Fruit fly (Drosophila melanogaster): Measurements from ENCODE around the gene RpL37A.

RpL37A gene

DNA sequence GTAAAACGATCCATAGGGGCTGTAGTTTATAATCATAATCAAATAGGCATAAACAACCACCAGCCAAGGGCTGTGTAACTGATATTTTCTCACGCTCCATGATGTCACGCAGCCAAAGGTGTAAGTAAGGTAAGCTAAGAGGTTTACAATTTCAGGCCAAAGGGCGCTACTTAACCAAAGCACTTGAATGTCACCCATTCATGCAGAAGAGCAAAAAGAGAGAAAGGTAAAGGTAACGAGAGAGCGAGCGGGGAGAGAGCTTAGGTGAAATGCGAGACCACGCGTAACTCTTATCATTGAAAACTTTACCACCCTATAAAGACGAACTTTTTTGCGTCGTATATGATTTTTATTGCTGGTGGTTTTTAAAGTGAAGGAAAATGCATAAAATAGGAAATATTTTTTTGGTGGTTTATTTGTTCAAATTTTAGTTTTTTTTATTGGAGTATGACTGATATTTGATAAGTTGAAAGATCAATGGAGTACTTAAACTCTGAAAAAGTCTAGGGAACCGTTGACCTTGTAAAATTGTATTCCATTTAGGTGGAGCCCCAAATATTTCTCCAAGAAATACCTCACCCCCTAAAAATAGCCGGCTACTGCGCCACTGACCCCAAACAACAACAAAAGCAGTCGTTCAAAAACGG lies 37.0 kb downstream of the RpL37A start (continued):
- peak; percentile 95 for TF ChIP-seq net (GFP tag; optimal IDR thresholded peaks at IDR 0.05)
- peak; percentile 57 to 77 for TF ChIP-seq ss (GFP tag; optimal IDR thresholded peaks at IDR 0.05)
- TF ChIP-seq fd59A (GFP tag; optimal IDR thresholded peaks at IDR 0.05) = peak; percentile 87
- peak; percentile 95 for TF ChIP-seq Sox15 (GFP tag; optimal IDR thresholded peaks at IDR 0.05)
- peak; percentile 95 for TF ChIP-seq achi (GFP tag; optimal IDR thresholded peaks at IDR 0.05)
- peak; percentile 96 for TF ChIP-seq Eip75B (GFP tag; optimal IDR thresholded peaks at IDR 0.05)
- peak; percentile 97 for TF ChIP-seq acj6 (GFP tag; optimal IDR thresholded peaks at IDR 0.05)
- peak; percentile 91 for TF ChIP-seq CG15336 (GFP tag; IDR thresholded peaks at IDR 0.05)
- peak; percentile 80 for TF ChIP-seq fkh (GFP tag; optimal IDR thresholded peaks at IDR 0.05)

DNA sequence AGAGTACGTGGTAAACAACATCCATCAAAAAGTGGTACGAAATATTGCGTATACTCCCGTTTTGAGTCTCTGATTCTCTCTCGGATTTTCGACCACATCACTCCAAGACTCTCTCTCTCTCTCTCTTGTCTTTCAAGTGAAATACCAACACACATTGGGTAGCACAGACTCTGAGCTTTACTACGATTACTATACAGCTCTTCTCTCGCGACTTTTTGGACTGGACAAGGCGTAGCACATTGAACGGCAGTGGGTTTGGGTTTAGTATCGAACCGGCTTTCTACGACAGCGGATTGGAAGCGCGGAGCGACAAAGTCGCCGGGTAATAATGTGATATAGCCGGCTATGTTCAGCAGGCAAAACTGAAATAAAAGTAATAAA lies 37.5 kb downstream of the RpL37A start:
- no peak for TF ChIP-seq lz (GFP tag; optimal IDR thresholded peaks at IDR 0.05)
- no peak for TF ChIP-seq CG9139 (GFP tag; optimal IDR thresholded peaks at IDR 0.05)
- no peak for TF ChIP-seq topi (GFP tag; optimal IDR thresholded peaks at IDR 0.05)
- TF ChIP-seq ss (GFP tag; optimal IDR thresholded peaks at IDR 0.05) = peak in 1 of 2 experiments; percentile 1
- TF ChIP-seq CG10669 (GFP tag; optimal IDR thresholded peaks at IDR 0.05) = no peak
- TF ChIP-seq CG32006 (GFP tag; optimal IDR thresholded peaks at IDR 0.05) = no peak
- TF ChIP-seq vri (GFP tag; optimal IDR thresholded peaks at IDR 0.05) = peak; percentile 5

DNA sequence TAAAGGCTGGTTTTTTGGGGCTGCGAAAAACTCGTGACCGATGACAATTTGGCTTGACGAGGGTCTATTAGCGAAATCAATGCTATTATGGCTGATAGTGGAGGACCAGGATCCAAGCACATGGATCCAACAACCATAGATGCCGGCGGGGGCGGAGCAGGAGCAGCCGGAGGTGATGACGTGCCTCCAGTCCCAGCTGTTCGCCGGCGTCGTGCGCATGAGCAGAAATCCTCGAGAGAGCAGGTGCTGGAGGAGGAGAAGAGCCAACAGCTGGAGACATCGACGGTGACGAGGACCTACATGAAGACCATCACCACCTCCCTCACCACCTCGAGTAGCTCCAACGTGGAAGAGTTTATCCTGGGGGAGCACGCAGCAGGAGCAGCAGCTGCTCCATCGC lies 38.3 kb downstream of the RpL37A start:
- no peak for TF ChIP-seq Eip93F (GFP tag; optimal IDR thresholded peaks at IDR 0.05)
- TF ChIP-seq Hr38 (GFP tag; optimal IDR thresholded peaks at IDR 0.05) = no peak
- TF ChIP-seq topi (GFP tag; optimal IDR thresholded peaks at IDR 0.05) = no peak
- TF ChIP-seq CG3919 (GFP tag; optimal IDR thresholded peaks at IDR 0.05) = no peak
- TF ChIP-seq CG6808 (GFP tag; optimal IDR thresholded peaks at IDR 0.05) = no peak

DNA sequence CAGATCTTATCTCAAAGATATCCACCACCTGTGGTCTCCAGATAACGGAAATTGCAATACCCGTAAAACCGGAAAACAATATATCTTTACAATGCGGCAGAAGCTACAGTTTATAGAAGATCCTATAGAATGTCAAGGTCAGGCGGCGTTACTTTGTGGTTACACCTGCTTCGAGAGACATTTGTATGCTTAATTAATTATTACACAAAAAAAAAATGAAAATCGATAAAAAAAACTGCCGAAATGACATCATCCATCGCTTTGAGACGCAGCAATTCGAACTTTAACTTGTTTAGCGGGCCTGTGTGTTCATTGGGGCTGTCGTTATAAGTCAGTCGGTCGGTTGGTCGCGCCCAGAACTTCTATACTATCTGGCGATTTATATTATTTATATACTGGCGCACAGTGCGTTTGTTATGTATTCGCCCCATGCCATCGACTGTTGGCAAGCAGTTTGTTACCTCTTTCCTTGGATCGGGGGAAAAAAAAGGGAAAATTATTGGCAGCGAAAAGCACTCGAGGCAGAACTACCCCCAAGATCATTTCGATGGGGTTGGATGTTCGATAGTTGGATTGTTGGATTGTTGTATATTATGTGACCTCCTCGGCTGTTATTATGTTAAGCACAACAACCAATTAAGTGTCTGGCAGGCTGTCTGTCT lies 40.6 kb downstream of the RpL37A start:
- TF ChIP-seq CG6854 (GFP tag; optimal IDR thresholded peaks at IDR 0.05) (no peak), CG10631 (GFP tag; optimal IDR thresholded peaks at IDR 0.05) (no peak), Hr4 (GFP tag; optimal IDR thresholded peaks at IDR 0.05) (no peak), CG8119 (GFP tag; IDR thresholded peaks at IDR 0.05) (no peak), fd85E (GFP tag; optimal IDR thresholded peaks at IDR 0.05) (no peak), fkh (GFP tag; optimal IDR thresholded peaks at IDR 0.05) (no peak), Lpt (GFP tag; optimal IDR thresholded peaks at IDR 0.05) (no peak), CG15336 (GFP tag; IDR thresholded peaks at IDR 0.05) (no peak), Eip93F (GFP tag; optimal IDR thresholded peaks at IDR 0.05) (no peak)

DNA sequence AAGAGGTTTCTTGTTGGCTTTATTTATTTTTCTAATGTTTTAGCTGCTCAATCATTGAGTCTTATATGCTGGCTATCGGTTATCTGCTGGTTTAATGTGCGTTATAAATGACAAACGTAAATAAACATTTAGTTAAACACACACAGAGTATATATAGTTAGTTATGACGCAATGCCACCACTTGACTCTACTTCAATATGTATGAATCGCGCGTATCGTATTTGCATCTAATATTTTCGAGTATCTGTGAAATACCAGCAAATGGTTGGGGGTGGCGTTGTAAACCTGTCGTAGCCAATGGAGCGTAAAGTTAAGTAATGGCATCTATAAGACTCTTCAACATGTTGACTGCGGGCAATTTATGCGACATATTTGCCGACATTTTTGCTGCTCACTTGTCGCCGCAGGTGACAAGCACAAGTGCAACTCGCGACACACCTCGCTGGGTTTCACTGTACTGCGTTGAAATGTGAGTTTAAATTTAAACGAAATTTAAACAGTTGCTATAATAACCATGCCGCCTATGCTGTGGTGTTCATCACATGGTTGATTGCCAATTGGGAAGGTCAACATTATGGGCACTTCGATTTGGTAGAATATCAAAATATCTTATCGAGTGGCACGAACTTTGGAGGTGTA lies 42.8 kb downstream of the RpL37A start:
- TF ChIP-seq achi (GFP tag; optimal IDR thresholded peaks at IDR 0.05) (no peak), fd59A (GFP tag; optimal IDR thresholded peaks at IDR 0.05) (no peak), fkh (GFP tag; optimal IDR thresholded peaks at IDR 0.05) (peak; percentile 86), CG6792 (GFP tag; optimal IDR thresholded peaks at IDR 0.05) (no peak), Ets96B (tag; optimal IDR thresholded peaks at IDR 0.05) (no peak)

DNA sequence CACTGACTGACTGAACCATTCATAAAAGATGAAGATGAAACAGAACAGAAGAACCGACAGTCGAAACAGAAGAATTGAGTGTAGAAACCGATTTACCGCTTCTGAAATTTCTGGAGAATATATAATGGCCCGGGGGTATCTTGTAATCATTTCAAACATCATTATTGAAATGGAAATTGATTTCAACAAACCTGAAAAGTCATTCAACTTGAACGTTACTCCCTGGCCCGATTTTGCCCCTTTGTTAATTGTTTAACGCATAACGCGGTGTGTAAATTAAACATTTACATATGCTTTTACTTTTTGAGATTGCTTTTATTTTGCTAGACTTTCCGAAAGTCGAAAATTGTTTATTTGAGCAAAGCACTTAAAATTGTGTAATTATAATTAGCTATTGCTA lies 44.1 kb downstream of the RpL37A start:
- TF ChIP-seq dac (GFP tag; optimal IDR thresholded peaks at IDR 0.05) = no peak

All from whole organism, prepupa.